Fruit fly (Drosophila melanogaster) whole organism, embryonic: ENCODE data around the gene Fur2.

Experiments
- CG11456 ChIP-seq: fragments of 200-800 bp; sonication (Bioruptor generic); IDR thresholded peaks from 3 replicates; pipeline ENCODE4 v1.3.6; 2022; ENCODE audit warnings: missing biosample characterization, missing genetic modification characterization
- CG1647 ChIP-seq: fragments of 200-800 bp; sonication (Bioruptor generic); optimal IDR thresholded peaks from 3 replicates; lab custom pipeline; 2016; ENCODE audit warnings: missing biosample characterization, missing genetic modification characterization
- CG18764 ChIP-seq: fragments of 200-800 bp; sonication (Bioruptor generic); optimal IDR thresholded peaks from 3 replicates; lab custom pipeline; 2016; ENCODE audit warnings: missing biosample characterization, missing genetic modification characterization
- CG8359 ChIP-seq: fragments of 200-800 bp; sonication (Bioruptor generic); optimal IDR thresholded peaks from 2 replicates; lab custom pipeline; 2017; ENCODE audit warnings: missing biosample characterization, mild to moderate bottlenecking, missing genetic modification characterization, borderline replicate concordance
- CTCF ChIP-seq: fragments of 200-800 bp; sonication (Bioruptor generic); optimal IDR thresholded peaks from 2 replicates; lab custom pipeline; 2017; ENCODE audit warnings: missing biosample characterization, mild to moderate bottlenecking, missing genetic modification characterization, moderate library complexity
- CkIIα-i1 ChIP-seq: fragments of 200-800 bp; sonication (Bioruptor generic); IDR thresholded peaks from 2 replicates; pipeline ENCODE4 v1.3.6; 2022; ENCODE audit warnings: missing biosample characterization, missing genetic modification characterization
- gcm ChIP-seq: fragments of 200-800 bp; sonication (Bioruptor generic); optimal IDR thresholded peaks from 2 replicates; lab custom pipeline; 2019; ENCODE audit warnings: missing biosample characterization, mild to moderate bottlenecking, missing genetic modification characterization, moderate library complexity
- gfzf ChIP-seq: fragments of 200-800 bp; sonication (Bioruptor generic); optimal IDR thresholded peaks from 2 replicates; lab custom pipeline; 2016; ENCODE audit warnings: missing biosample characterization, mild to moderate bottlenecking, missing genetic modification characterization, moderate library complexity
- nmo ChIP-seq: fragments of 200-800 bp; sonication (Bioruptor generic); optimal IDR thresholded peaks from 2 replicates; lab custom pipeline; 2018; ENCODE audit warnings: missing biosample characterization, mild to moderate bottlenecking, missing genetic modification characterization, moderate library complexity
- sim ChIP-seq: fragments of 200-800 bp; sonication (Bioruptor generic); IDR thresholded peaks from 2 replicates; pipeline ENCODE4 v1.3.6; 2022; ENCODE audit warnings: missing biosample characterization, missing genetic modification characterization
- zfh2 ChIP-seq: fragments of 200-800 bp; sonication (Bioruptor generic); optimal IDR thresholded peaks from 2 replicates; lab custom pipeline; 2016; ENCODE audit warnings: missing biosample characterization, missing genetic modification characterization

dm6 chrX:16405209-16405608 is 32.3 kb downstream of the Fur2 start, which contains the start of gene CG4301:
- TF ChIP-seq CG1647 (GFP tag; lab: Kevin White, UChicago) (no peak), CTCF (GFP tag; lab: Kevin White, UChicago) (no peak), zfh2 (GFP tag; lab: Kevin White, UChicago) (no peak), sim (GFP tag; lab: Robert Waterston, UW) (no peak), gfzf (no peak), CG8359 (GFP tag; lab: Kevin White, UChicago) (no peak), nmo (GFP tag; lab: Kevin White, UChicago) (no peak), CG11456 (no peak), CG18764 (no peak), CkIIα-i1 (GFP tag; lab: Robert Waterston, UW) (no peak), gcm (GFP tag; lab: Kevin White, UChicago) (no peak)
